Fruit fly (Drosophila melanogaster): ENCODE measurements around the gene alpha-Man-Ib.

alpha-Man-Ib gene

dm6 chr3R:29083459-29084457 lies 28.9 kb downstream of the alpha-Man-Ib start (continued):
- TF ChIP-seq wek (GFP tag; optimal IDR thresholded peaks at IDR 0.05) (peak; percentile 55), tap (tag; optimal IDR thresholded peaks at IDR 0.05) (peak; percentile 27), CG30431 (GFP tag; optimal IDR thresholded peaks at IDR 0.05) (no peak), Doc3 (GFP tag; IDR thresholded peaks at IDR 0.05; ENCODE audit: partially characterized antibody) (no peak), CG13624 (GFP tag; optimal IDR thresholded peaks at IDR 0.05) (no peak), PHDP (tag; optimal IDR thresholded peaks at IDR 0.05) (peak; percentile 5), CG17385 (GFP tag; optimal IDR thresholded peaks at IDR 0.05) (peak; percentile 29), ci (GFP tag; IDR thresholded peaks at IDR 0.05) (peak; percentile 50; the same call in 2 of the 3 replicates), CG16813 (GFP tag; IDR thresholded peaks at IDR 0.05; ENCODE audit: partially characterized antibody) (no peak), tin (GFP tag; optimal IDR thresholded peaks at IDR 0.05) (no peak), CG4730 (GFP tag; IDR thresholded peaks at IDR 0.05) (no peak), Jarid2 (GFP tag; optimal IDR thresholded peaks at IDR 0.05) (no peak), gt (GFP tag; IDR thresholded peaks at IDR 0.05) (no peak), dysf (GFP tag; IDR thresholded peaks at IDR 0.05) (no peak), HLHmδ (GFP tag; optimal IDR thresholded peaks at IDR 0.05) (peak; percentile 70), CG12744 (GFP tag; optimal IDR thresholded peaks at IDR 0.05) (no peak), CG10209 (GFP tag; optimal IDR thresholded peaks at IDR 0.05) (no peak), sr (GFP tag; IDR thresholded peaks at IDR 0.05) (no peak), tio (GFP tag; optimal IDR thresholded peaks at IDR 0.05) (no peak), MBD-R2 (GFP tag; IDR thresholded peaks at IDR 0.05) (no peak), sens-2 (GFP tag; IDR thresholded peaks at IDR 0.05) (no peak), CG11456 (GFP tag; IDR thresholded peaks at IDR 0.05) (no peak), stc (GFP tag; IDR thresholded peaks at IDR 0.05) (no peak), CG33557 (GFP tag; optimal IDR thresholded peaks at IDR 0.05) (peak; percentile 45), grn (GFP tag; optimal IDR thresholded peaks at IDR 0.05) (peak; percentile 52), otp (GFP tag; IDR thresholded peaks at IDR 0.05) (0 out of 3 replicates have a peak, but pooled peaks have one; percentile 11), CG31365 (tag; optimal IDR thresholded peaks at IDR 0.05) (peak; percentile 1), CG34422 (GFP tag; IDR thresholded peaks at IDR 0.05) (no peak), Hr3 (GFP tag; optimal IDR thresholded peaks at IDR 0.05) (no peak), CG3847 (GFP tag; IDR thresholded peaks at IDR 0.05) (no peak), Doc2 (GFP tag; IDR thresholded peaks at IDR 0.05) (no peak), Adf1 (GFP tag; IDR thresholded peaks at IDR 0.05) (no peak), gcm2 (GFP tag; optimal IDR thresholded peaks at IDR 0.05) (no peak), cg (GFP tag; optimal IDR thresholded peaks at IDR 0.05) (peak; percentile 81), HmgZ (tag; optimal IDR thresholded peaks at IDR 0.05) (no peak), TFAM (GFP tag; optimal IDR thresholded peaks at IDR 0.05) (no peak), CG17568 (GFP tag; optimal IDR thresholded peaks at IDR 0.05) (peak; percentile 30), BtbVII (GFP tag; optimal IDR thresholded peaks at IDR 0.05) (no peak), dimm (GFP tag; IDR thresholded peaks at IDR 0.05) (no peak), Ets65A (GFP tag) (no peak), al (GFP tag; IDR thresholded peaks at IDR 0.05) (no peak), Hmr (GFP tag; optimal IDR thresholded peaks at IDR 0.05) (no peak), crol (GFP tag; IDR thresholded peaks at IDR 0.05) (peak; percentile 29; the same call in 1 of the 2 replicates), CG7357 (GFP tag; IDR thresholded peaks at IDR 0.05) (no peak), CG3407 (GFP tag; optimal IDR thresholded peaks at IDR 0.05) (peak; percentile 57), Asciz (GFP tag; optimal IDR thresholded peaks at IDR 0.05) (peak; percentile 56), Nf-YA (GFP tag; IDR thresholded peaks at IDR 0.05) (no peak), CG2202 (tag; optimal IDR thresholded peaks at IDR 0.05) (peak; percentile 51), nau (GFP tag; optimal IDR thresholded peaks at IDR 0.05) (peak; percentile 68)
